Worm (Caenorhabditis elegans) whole organism, late embryonic: ENCODE data around the gene F36H1.3.

Experiments
- ceh-14 ChIP-seq: sonication (generic microtip); optimal IDR thresholded peaks from 2 replicates; lab custom pipeline; 2016; ENCODE audit warnings: missing genotype, missing genetic modification characterization, missing compliant biosample characterization
- ceh-24 ChIP-seq: sonication (generic microtip); optimal IDR thresholded peaks from 2 replicates; lab custom pipeline; 2016; ENCODE audit warnings: mild to moderate bottlenecking, missing genetic modification characterization, missing compliant biosample characterization
- ceh-31 ChIP-seq: sonication (generic microtip); optimal IDR thresholded peaks from 2 replicates; lab custom pipeline; 2016; ENCODE audit warnings: missing genetic modification characterization, missing compliant biosample characterization
- ceh-48 ChIP-seq: sonication (generic microtip); optimal IDR thresholded peaks from 2 replicates; lab custom pipeline; 2016; ENCODE audit warnings: missing genetic modification characterization, inconsistent platforms, missing compliant biosample characterization
- eyg-1 ChIP-seq: sonication (generic microtip); optimal IDR thresholded peaks from 2 replicates; lab custom pipeline; 2016; ENCODE audit warnings: missing genotype, missing genetic modification characterization, missing compliant biosample characterization
- lim-6 ChIP-seq: sonication (generic microtip); optimal IDR thresholded peaks from 2 replicates; lab custom pipeline; 2016; ENCODE audit warnings: missing genetic modification characterization, missing compliant biosample characterization
- nfya-1 ChIP-seq: sonication (generic microtip); optimal IDR thresholded peaks from 2 replicates; lab custom pipeline; 2017; ENCODE audit warnings: missing genetic modification characterization, mild to moderate bottlenecking, missing compliant biosample characterization, antibody characterized with exemption, moderate library complexity
- pha-4 ChIP-seq: fragments of 150-350 bp; optimal IDR thresholded peaks from 2 replicates; lab custom pipeline; 2018; ENCODE audit warnings: missing biosample characterization, missing genetic modification reagents, missing genetic modification characterization
- ref-2 ChIP-seq: sonication (generic microtip); optimal IDR thresholded peaks from 2 replicates; lab custom pipeline; 2016; ENCODE audit warnings: missing genetic modification characterization, missing compliant biosample characterization
- rnt-1 ChIP-seq: sonication (generic microtip); optimal IDR thresholded peaks from 2 replicates; lab custom pipeline; 2016; ENCODE audit warnings: missing genetic modification characterization, missing compliant biosample characterization
- tbx-2 ChIP-seq: sonication (generic microtip); optimal IDR thresholded peaks from 2 replicates; lab custom pipeline; 2016; ENCODE audit warnings: missing genetic modification characterization, missing compliant biosample characterization

DNA sequence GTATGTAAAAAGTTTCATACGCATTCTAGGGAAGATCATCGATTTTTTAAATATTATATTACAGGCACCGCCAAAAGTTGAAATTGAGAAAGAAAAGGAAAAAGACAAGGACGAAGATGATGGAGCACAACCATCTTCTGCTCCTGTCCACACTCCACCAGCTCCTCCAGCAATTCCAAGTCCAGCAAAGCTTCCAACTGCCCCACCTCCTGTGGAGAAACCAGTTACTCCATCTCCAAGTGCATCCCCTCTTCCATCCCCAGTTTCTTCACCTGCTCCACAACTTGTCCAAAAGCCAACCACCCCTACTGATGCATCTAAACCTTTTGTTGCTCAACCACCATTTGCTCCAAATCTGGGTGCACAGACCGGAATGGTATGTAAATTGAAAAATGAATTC is 2.0 kb downstream of the F36H1.3 start:
- no peak for TF ChIP-seq ceh-14 (tag; lab: Kevin White, UChicago)
- no peak for TF ChIP-seq nfya-1 (tag; lab: Kevin White, UChicago)
- TF ChIP-seq ref-2 = no peak
- no peak for TF ChIP-seq pha-4 (tag; lab: Kevin White, UChicago)
- TF ChIP-seq ceh-31 = no peak
- TF ChIP-seq eyg-1 = no peak
- no peak for TF ChIP-seq ceh-24 (tag; lab: Kevin White, UChicago)
- TF ChIP-seq tbx-2 (tag; lab: Kevin White, UChicago) = no peak
- TF ChIP-seq ceh-48 (tag; lab: Kevin White, UChicago) = no peak
- TF ChIP-seq lim-6 (tag; lab: Kevin White, UChicago) = no peak
- no peak for TF ChIP-seq rnt-1 (tag; lab: Kevin White, UChicago)
